Fruit fly (Drosophila melanogaster): ENCODE results near the gene Doc2.

The Doc2 gene

DNA sequence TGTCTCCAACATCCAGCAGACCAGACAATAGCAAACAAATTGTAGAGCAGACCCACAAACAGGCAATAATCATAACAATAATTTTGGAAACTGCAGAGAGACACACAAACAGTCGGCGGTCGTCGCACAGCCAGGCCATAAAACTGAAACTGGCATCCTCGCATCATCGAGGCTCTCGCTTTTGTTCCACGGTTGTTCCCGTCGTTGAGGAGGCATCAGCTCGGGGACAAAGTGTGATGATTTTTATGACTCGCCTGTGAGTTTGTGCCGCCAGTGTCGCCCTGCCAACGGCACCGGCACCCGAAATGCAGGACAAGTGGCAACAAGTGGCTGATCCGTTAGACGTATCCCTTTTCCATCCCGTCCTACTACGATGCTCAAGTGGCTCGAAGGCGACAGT lies 15.7 kb downstream of the Doc2 start:
- TF ChIP-seq sv (GFP tag; optimal IDR thresholded peaks at IDR 0.05): no peak
- TF ChIP-seq lola (GFP tag; optimal IDR thresholded peaks at IDR 0.05): no peak
- TF ChIP-seq jim (GFP tag; optimal IDR thresholded peaks at IDR 0.05): no peak
- no peak for TF ChIP-seq CG9705 (GFP tag; optimal IDR thresholded peaks at IDR 0.05)
- no peak for TF ChIP-seq h (GFP tag; optimal IDR thresholded peaks at IDR 0.05)
- no peak for TF ChIP-seq tai (GFP tag; optimal IDR thresholded peaks at IDR 0.05)

DNA sequence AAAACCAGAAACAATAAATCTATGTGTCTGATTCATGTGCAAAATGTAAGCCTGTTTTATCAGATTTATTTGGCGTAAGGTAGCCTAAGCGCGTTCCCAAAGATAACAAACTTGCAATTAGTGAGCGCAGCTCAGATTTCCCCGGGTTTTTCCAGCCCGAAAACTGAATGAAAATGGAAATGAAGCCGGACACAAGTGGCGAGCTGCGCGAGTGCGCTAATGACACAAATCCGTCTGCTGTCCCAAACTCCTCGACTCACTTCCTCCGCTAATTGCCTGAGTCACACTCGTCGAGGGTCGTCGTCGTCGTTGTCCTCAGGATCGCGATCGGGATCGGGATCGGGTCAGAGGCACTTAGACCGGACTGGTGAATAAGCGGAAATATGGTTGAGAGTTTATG lies 16.5 kb downstream of the Doc2 start:
- TF ChIP-seq jim (GFP tag; optimal IDR thresholded peaks at IDR 0.05) (no peak), dsf (GFP tag; optimal IDR thresholded peaks at IDR 0.05; ENCODE audit: borderline replicate concordance) (no peak), usp (GFP tag; optimal IDR thresholded peaks at IDR 0.05) (no peak), Myc (optimal IDR thresholded peaks at IDR 0.05) (no peak), Rel (GFP tag; optimal IDR thresholded peaks at IDR 0.05) (no peak), Rel (tag; optimal IDR thresholded peaks at IDR 0.05) (no peak), HLH106 (tag; optimal IDR thresholded peaks at IDR 0.05) (no peak), Hr78 (GFP tag; optimal IDR thresholded peaks at IDR 0.05) (no peak), rgr (GFP tag; optimal IDR thresholded peaks at IDR 0.05) (no peak), Jra (GFP tag; optimal IDR thresholded peaks at IDR 0.05) (no peak), CG32264 (GFP tag; optimal IDR thresholded peaks at IDR 0.05) (no peak), Dfd (GFP tag; optimal IDR thresholded peaks at IDR 0.05) (no peak), GATAd (GFP tag; optimal IDR thresholded peaks at IDR 0.05) (no peak), ey (GFP tag; optimal IDR thresholded peaks at IDR 0.05) (no peak), psq (GFP tag; optimal IDR thresholded peaks at IDR 0.05) (no peak), woc (GFP tag; optimal IDR thresholded peaks at IDR 0.05) (no peak), lola (GFP tag; optimal IDR thresholded peaks at IDR 0.05) (no peak), foxo (GFP tag; optimal IDR thresholded peaks at IDR 0.05) (no peak), br (GFP tag; optimal IDR thresholded peaks at IDR 0.05) (no peak), Hr83 (GFP tag; optimal IDR thresholded peaks at IDR 0.05; ENCODE audit: poor library complexity, severe bottlenecking) (no peak), sv (GFP tag; optimal IDR thresholded peaks at IDR 0.05) (no peak)

DNA sequence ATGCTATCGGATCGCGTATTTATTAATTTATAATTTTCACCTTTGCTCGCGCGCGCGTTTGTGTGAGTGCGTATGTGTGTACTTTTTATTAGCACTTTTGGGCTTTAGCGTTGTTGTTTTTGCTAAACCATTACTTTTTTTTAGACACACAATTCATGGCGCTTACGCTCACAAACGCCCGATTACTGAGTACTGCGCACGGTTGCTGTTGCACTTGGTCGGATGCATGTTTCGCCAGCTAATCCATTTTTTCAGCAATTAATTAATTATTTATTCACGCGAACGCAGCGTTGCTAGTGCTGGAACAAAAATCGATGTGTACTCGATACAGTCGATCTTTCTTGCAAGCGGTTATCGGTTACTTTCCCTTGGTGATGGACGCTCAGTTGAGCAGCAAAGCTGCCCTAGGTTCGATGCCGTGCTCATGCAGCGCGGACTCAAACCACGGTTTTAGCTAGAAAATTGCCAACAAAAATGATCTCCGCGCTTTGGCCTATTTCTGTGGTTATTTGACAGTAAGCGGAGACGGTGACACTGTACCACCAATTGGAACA lies 21.3 kb downstream of the Doc2 start, which contains the start of the genes smg and CG5087:
TSS of gene smg (minus strand) at position 304 of the 554 bp plus-strand sequence.
TSS of gene CG5087 (plus strand) at position 499 of the 554 bp plus-strand sequence.
- TF ChIP-seq Myc (optimal IDR thresholded peaks at IDR 0.05): peak; percentile 74
- TF ChIP-seq ey (GFP tag; optimal IDR thresholded peaks at IDR 0.05): no peak
- TF ChIP-seq usp (GFP tag; optimal IDR thresholded peaks at IDR 0.05): no peak
- TF ChIP-seq pan (optimal IDR thresholded peaks at IDR 0.05): no peak
- no peak for TF ChIP-seq Dfd (GFP tag; optimal IDR thresholded peaks at IDR 0.05)
- no peak for TF ChIP-seq fru (GFP tag; optimal IDR thresholded peaks at IDR 0.05)
- no peak for TF ChIP-seq CG9705 (GFP tag; optimal IDR thresholded peaks at IDR 0.05)
- no peak for TF ChIP-seq GATAd (GFP tag; optimal IDR thresholded peaks at IDR 0.05)
- no peak for TF ChIP-seq br (GFP tag; optimal IDR thresholded peaks at IDR 0.05)
- TF ChIP-seq Rel (GFP tag; optimal IDR thresholded peaks at IDR 0.05): no peak
- peak; percentile 66 for TF ChIP-seq Rel (tag; optimal IDR thresholded peaks at IDR 0.05)
- TF ChIP-seq Mio (GFP tag; optimal IDR thresholded peaks at IDR 0.05): no peak
- peak; percentile 31 for TF ChIP-seq rgr (GFP tag; optimal IDR thresholded peaks at IDR 0.05)
- peak in 1 of 2 experiments; percentile 19 for TF ChIP-seq foxo (GFP tag; optimal IDR thresholded peaks at IDR 0.05)
- no peak for TF ChIP-seq Dif (GFP tag; optimal IDR thresholded peaks at IDR 0.05; ENCODE audit: partially characterized antibody)
- no peak for TF ChIP-seq Jra (GFP tag; optimal IDR thresholded peaks at IDR 0.05)
- TF ChIP-seq CrebA (GFP tag; optimal IDR thresholded peaks at IDR 0.05; ENCODE audit: borderline replicate concordance): no peak
- peak; percentile 3 for TF ChIP-seq HLH106 (tag; optimal IDR thresholded peaks at IDR 0.05)
- no peak for TF ChIP-seq Vsx2 (GFP tag; optimal IDR thresholded peaks at IDR 0.05; ENCODE audit: partially characterized antibody)
- TF ChIP-seq Hnf4 (GFP tag; optimal IDR thresholded peaks at IDR 0.05): no peak
- TF ChIP-seq dl (GFP tag; optimal IDR thresholded peaks at IDR 0.05; ENCODE audit: insufficient read depth in 1 of 2, partially characterized antibody in 2 of 2): peak in 1 of 2 experiments; percentile 9
- TF ChIP-seq jim (GFP tag; optimal IDR thresholded peaks at IDR 0.05): no peak
- no peak for TF ChIP-seq brk (GFP tag; optimal IDR thresholded peaks at IDR 0.05)
- TF ChIP-seq Hr83 (GFP tag; optimal IDR thresholded peaks at IDR 0.05; ENCODE audit: poor library complexity, severe bottlenecking): peak; percentile 37
- no peak for TF ChIP-seq dsf (GFP tag; optimal IDR thresholded peaks at IDR 0.05; ENCODE audit: borderline replicate concordance)
- no peak for TF ChIP-seq N (GFP tag; optimal IDR thresholded peaks at IDR 0.05)
- TF ChIP-seq OdsH (GFP tag; optimal IDR thresholded peaks at IDR 0.05): no peak
- TF ChIP-seq lola (GFP tag; optimal IDR thresholded peaks at IDR 0.05): no peak
- TF ChIP-seq CG32264 (GFP tag; optimal IDR thresholded peaks at IDR 0.05): no peak
- no peak for TF ChIP-seq sage (GFP tag; optimal IDR thresholded peaks at IDR 0.05)
- no peak for TF ChIP-seq Hr78 (GFP tag; optimal IDR thresholded peaks at IDR 0.05)
- TF ChIP-seq sv (GFP tag; optimal IDR thresholded peaks at IDR 0.05): no peak
- peak; percentile 5 for TF ChIP-seq h (GFP tag; optimal IDR thresholded peaks at IDR 0.05)
- TF ChIP-seq Sp1 (GFP tag; optimal IDR thresholded peaks at IDR 0.05): no peak
- no peak for TF ChIP-seq Abd-B (GFP tag; optimal IDR thresholded peaks at IDR 0.05)
- no peak for TF ChIP-seq woc (GFP tag; optimal IDR thresholded peaks at IDR 0.05)
- TF ChIP-seq psq (GFP tag; optimal IDR thresholded peaks at IDR 0.05): no peak
- TF ChIP-seq tai (GFP tag; optimal IDR thresholded peaks at IDR 0.05): no peak
- TF ChIP-seq dmrt93B (GFP tag; optimal IDR thresholded peaks at IDR 0.05): no peak
